Fruit fly (Drosophila melanogaster) whole organism, embryonic: ENCODE measurements around the gene CG17097.

Experiments
- CG34224 ChIP-seq: fragments of 200-800 bp; sonication (Bioruptor generic); IDR thresholded peaks from 3 replicates; pipeline ENCODE4 v1.3.6; 2022; ENCODE audit warnings: missing biosample characterization, missing genetic modification characterization; ENCODE audit not compliant: partially characterized antibody
- Dref ChIP-seq: fragments of 200-800 bp; sonication (Bioruptor generic); IDR thresholded peaks from 2 replicates; pipeline ENCODE4 v1.3.6; 2022; ENCODE audit warnings: missing biosample characterization, missing genetic modification characterization
- ERR ChIP-seq: fragments of 200-800 bp; sonication (Bioruptor generic); optimal IDR thresholded peaks from 2 replicates; lab custom pipeline; 2016; ENCODE audit warnings: missing biosample characterization, missing genetic modification characterization
- Hmr ChIP-seq: fragments of 200-800 bp; sonication (Bioruptor generic); optimal IDR thresholded peaks from 3 replicates; lab custom pipeline; 2017; ENCODE audit warnings: mild to moderate bottlenecking, missing biosample characterization, missing genetic modification reagents, missing genetic modification characterization
- MBD-R2 ChIP-seq: fragments of 200-800 bp; sonication (Bioruptor generic); IDR thresholded peaks from 2 replicates; pipeline ENCODE4 v1.3.6; 2022; ENCODE audit warnings: missing biosample characterization, missing genetic modification characterization
- ap ChIP-seq: fragments of 200-800 bp; sonication (Bioruptor generic); IDR thresholded peaks from 2 replicates; pipeline ENCODE4 v1.3.6; 2022; ENCODE audit warnings: missing biosample characterization, missing genetic modification characterization
- ash1 ChIP-seq: fragments of 200-800 bp; sonication (Bioruptor generic); optimal IDR thresholded peaks from 2 replicates; lab custom pipeline; 2018; ENCODE audit warnings: missing biosample characterization, mild to moderate bottlenecking, missing genetic modification characterization
- cato ChIP-seq: fragments of 200-800 bp; sonication (Bioruptor generic); optimal IDR thresholded peaks from 2 replicates; lab custom pipeline; 2016; ENCODE audit warnings: missing biosample characterization, missing genetic modification characterization, borderline replicate concordance
- hbn ChIP-seq: fragments of 200-800 bp; sonication (Bioruptor generic); IDR thresholded peaks from 2 replicates; pipeline ENCODE4 v1.3.6; 2022; ENCODE audit warnings: missing biosample characterization, missing genetic modification characterization; ENCODE audit not compliant: partially characterized antibody
- psq ChIP-seq: fragments of 200-800 bp; sonication (Bioruptor generic); optimal IDR thresholded peaks from 2 replicates; lab custom pipeline; 2017; ENCODE audit warnings: missing biosample characterization, missing genetic modification characterization
- stc ChIP-seq: fragments of 200-800 bp; sonication (Bioruptor generic); IDR thresholded peaks from 2 replicates; pipeline ENCODE4 v1.3.6; 2022; ENCODE audit warnings: missing biosample characterization, missing genetic modification characterization
- tll ChIP-seq, 2 experiments: fragments of 200-800 bp in 1 of 2; fragments of >200 bp in 1 of 2; sonication (Bioruptor generic) in 1 of 2; optimal IDR thresholded peaks; 2 replicates each; lab custom pipeline; 2017 to 2019; ENCODE audit warnings: missing biosample characterization in 2 of 2, missing genetic modification characterization in 2 of 2, mild to moderate bottlenecking in 1 of 2, moderate library complexity in 1 of 2

- no peak for TF ChIP-seq MBD-R2 (GFP tag; lab: Robert Waterston, UW)
- no peak for TF ChIP-seq Dref (GFP tag; lab: Robert Waterston, UW)
- no peak for TF ChIP-seq stc (GFP tag; lab: Robert Waterston, UW)
- no peak for TF ChIP-seq Hmr
- TF ChIP-seq ERR (GFP tag; lab: Kevin White, UChicago): no peak
- no peak for TF ChIP-seq psq (GFP tag; lab: Kevin White, UChicago)
- no peak for TF ChIP-seq ap (GFP tag; lab: Robert Waterston, UW)
- no peak for TF ChIP-seq ash1 (GFP tag; lab: Kevin White, UChicago)
- TF ChIP-seq CG34224 (GFP tag; lab: Robert Waterston, UW): no peak
- no peak for TF ChIP-seq tll (GFP tag; optimal IDR thresholded peaks at IDR 0.05; lab: Kevin White, UChicago)
- no peak for TF ChIP-seq cato (GFP tag; lab: Kevin White, UChicago)
- TF ChIP-seq hbn (GFP tag; lab: Robert Waterston, UW): no peak
These were observed 35.4 kb downstream of the CG17097 start, which contains the start of gene CG17107 for dm6 chr2L:10681602-10682001.
